Fruit fly (Drosophila melanogaster): Measurements from ENCODE around the gene pros.

pros gene

DNA sequence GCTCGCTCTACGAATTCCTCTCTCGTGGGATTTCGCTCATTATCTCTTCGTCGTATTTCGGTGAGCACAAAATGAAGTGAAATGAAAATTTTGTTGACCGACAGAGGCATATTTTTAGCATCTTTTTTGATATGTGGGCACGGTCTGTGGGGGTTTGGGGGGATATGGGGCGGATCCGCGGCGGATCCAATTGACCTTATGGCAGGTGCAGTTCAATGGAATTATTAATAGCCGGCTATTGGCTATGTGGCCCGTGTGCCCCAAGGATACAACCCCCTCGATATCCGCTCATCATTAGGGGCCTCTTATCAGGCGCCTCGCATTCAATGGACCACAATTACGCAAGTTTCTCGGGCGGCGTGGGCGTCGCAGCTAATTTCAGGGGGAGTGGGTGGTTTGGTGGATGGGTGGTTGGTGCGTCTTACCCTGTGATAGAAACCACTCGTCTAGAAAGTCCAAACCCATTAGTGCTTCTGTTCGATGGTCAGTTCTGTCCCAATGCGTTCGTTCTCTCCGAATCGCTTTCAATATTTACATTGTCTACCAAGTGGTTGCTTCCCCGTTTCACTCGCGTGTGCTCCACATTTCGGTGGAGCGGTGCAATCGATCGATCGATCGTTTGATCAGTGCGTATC lies 123.0 kb downstream of the pros start, which contains the start of gene sals:
Gene sals (minus strand): TSS at position 585 of the 635 bp plus-strand sequence.
- TF ChIP-seq CG17801 (GFP tag; optimal IDR thresholded peaks at IDR 0.05; ENCODE audit: partially characterized antibody) = no peak

DNA sequence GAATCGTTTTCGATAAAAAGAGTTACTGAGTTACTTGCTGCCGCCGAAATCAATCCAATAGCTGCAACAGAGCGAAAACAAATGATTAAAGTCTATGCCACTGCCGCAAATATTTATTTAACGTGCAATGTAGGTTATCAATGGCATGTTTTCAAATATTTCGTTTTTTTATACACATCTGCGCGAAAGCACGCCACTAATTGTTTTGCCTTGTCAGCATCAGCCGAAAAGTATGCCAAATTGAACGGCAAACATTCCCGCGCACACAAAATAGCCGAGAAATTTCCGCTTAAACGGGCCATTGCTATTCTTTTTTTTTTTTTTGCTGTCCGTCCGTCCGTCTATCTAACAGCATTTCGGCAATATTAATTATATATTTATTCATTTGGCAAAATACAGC lies 123.8 kb downstream of the pros start:
- TF ChIP-seq CG17801 (GFP tag; optimal IDR thresholded peaks at IDR 0.05; ENCODE audit: partially characterized antibody) = no peak

DNA sequence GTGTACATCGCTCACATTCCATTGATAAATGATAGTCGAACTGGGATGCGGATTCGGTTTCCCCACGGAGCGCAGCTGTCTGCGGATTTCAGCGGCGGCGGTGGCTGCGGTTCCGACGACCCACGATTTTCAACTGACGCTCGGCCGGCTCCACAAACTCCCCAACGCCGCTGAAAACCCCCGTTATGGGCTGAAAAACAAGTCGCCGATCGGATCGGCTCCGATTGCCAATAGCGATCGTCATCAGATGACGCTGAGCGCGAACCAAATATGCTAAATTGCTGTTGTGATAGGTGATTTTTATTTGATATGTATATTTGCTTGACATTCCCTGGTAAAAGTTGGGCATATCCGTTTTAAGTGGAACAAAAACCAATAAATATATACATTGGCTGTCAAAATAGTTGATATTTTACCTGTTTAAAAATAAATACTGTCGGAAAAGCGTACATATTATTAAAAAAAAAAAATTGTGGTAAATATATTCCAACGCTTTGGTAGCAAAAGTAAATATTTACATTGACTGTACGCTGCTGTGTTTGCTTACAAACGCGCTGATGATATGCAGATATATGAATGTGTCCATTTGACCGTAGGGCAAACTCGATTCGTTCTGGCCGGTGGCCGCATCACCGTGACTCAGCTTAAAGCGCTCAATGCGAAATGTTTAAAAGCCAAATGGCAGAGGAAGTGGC lies 126.1 kb downstream of the pros start:
- TF ChIP-seq CG17801 (GFP tag; optimal IDR thresholded peaks at IDR 0.05; ENCODE audit: partially characterized antibody) = peak; percentile 59

DNA sequence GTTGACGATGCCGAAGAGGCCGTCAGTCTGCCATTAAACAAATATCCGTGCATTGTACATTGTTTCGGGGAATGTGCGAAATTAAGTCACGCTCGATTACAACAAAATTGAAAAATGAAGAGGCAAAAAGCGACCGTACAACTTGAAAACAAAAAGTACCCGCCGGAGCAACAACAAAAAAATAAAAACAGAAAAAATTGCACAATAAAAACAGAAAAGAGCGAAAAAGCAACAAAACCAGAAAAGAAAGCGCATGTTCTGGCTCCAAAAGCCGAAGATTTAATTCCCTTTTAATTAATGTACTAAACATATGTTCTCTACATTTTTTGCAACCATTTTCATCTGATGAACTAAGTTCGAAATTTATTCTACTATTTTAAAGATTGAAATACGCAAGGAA lies 128.3 kb downstream of the pros start:
- TF ChIP-seq CG17801 (GFP tag; optimal IDR thresholded peaks at IDR 0.05; ENCODE audit: partially characterized antibody) = peak; percentile 71

All from ovary, adult (tissue).